Worm (Caenorhabditis elegans): ENCODE measurements around the gene Y73C8B.1.

- TF ChIP-seq tab-1 (GFP tag; IDR thresholded peaks at IDR 0.05): no peak
- TF ChIP-seq med-1 (GFP tag; optimal IDR thresholded peaks at IDR 0.05; ENCODE audit: insufficient read depth): no peak
- TF ChIP-seq klf-2 (GFP tag; conservative IDR thresholded peaks at IDR 0.05): no peak
Measured at ce11 chrV:3236610-3237009, 39.9 kb upstream of the Y73C8B.1 start, which contains the start of the genes K08D9.9 and str-16.

Measured in whole organism, midembryonic.